Fruit fly (Drosophila melanogaster): ENCODE data around the gene CG32579.

Gene CG32579

DNA sequence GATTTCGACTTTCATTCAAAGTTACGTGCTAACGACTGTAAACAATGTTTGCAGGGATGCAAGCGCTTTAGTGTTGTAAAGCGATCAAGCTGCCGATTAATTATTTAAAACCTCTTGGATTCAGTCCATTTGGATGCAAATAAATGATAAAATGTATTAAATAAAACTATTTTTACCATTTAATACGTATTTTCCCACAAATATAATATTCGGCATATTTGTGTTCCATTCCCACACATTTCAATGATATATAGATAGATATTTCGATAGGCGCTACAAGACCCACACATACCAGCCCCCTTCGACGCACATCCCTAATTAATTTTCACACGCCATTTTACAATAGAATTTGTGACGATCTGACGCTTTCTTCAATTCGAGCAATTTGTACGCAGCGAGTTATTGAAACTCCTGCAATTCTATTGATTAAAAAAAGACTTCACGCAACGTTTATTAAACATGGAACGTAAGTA is 34.6 kb upstream of the CG32579 start, which contains the start of the genes CG32576 and caz (continued):
- TF ChIP-seq HLHmδ (GFP tag; optimal IDR thresholded peaks at IDR 0.05) = no peak
- peak; percentile 28 for TF ChIP-seq CoRest (tag; optimal IDR thresholded peaks at IDR 0.05)
- TF ChIP-seq az2 (GFP tag; optimal IDR thresholded peaks at IDR 0.05) = peak; percentile 29
- no peak for TF ChIP-seq CG9215 (GFP tag; IDR thresholded peaks at IDR 0.05)
- no peak for TF ChIP-seq gsb (GFP tag; IDR thresholded peaks at IDR 0.05)
- peak; percentile 67; the same call in 1 of the 2 replicates for TF ChIP-seq inv (GFP tag; IDR thresholded peaks at IDR 0.05; ENCODE audit: partially characterized antibody)
- peak; percentile 65 for TF ChIP-seq Sin3A (optimal IDR thresholded peaks at IDR 0.05)
- TF ChIP-seq Bteb2 (GFP tag; optimal IDR thresholded peaks at IDR 0.05) = no peak
- no peak for TF ChIP-seq bcd (GFP tag; optimal IDR thresholded peaks at IDR 0.05)
- TF ChIP-seq CG1792 (GFP tag; optimal IDR thresholded peaks at IDR 0.05) = no peak
- no peak for TF ChIP-seq CG7987 (GFP tag; optimal IDR thresholded peaks at IDR 0.05)
- TF ChIP-seq fd64A (GFP tag; optimal IDR thresholded peaks at IDR 0.05) = no peak
- TF ChIP-seq tgo (GFP tag; IDR thresholded peaks at IDR 0.05) = no peak
- TF ChIP-seq pnt (GFP tag; optimal IDR thresholded peaks at IDR 0.05) = no peak
- peak; percentile 23 for TF ChIP-seq CG1603 (tag; optimal IDR thresholded peaks at IDR 0.05)
- peak; percentile 22 for TF ChIP-seq CG12299 (tag; optimal IDR thresholded peaks at IDR 0.05)
- TF ChIP-seq otp (GFP tag; IDR thresholded peaks at IDR 0.05) = no peak
- TF ChIP-seq CG1233 (GFP tag; optimal IDR thresholded peaks at IDR 0.05) = no peak
- no peak for TF ChIP-seq sim (GFP tag; IDR thresholded peaks at IDR 0.05)
- TF ChIP-seq pros (GFP tag; optimal IDR thresholded peaks at IDR 0.05) = no peak
- TF ChIP-seq tx (GFP tag; optimal IDR thresholded peaks at IDR 0.05) = no peak
- no peak for TF ChIP-seq Dad (GFP tag; optimal IDR thresholded peaks at IDR 0.05)
- peak; percentile 73 for TF ChIP-seq unc-4 (GFP tag; IDR thresholded peaks at IDR 0.05; ENCODE audit: partially characterized antibody)
- no peak for TF ChIP-seq CG12236 (GFP tag; optimal IDR thresholded peaks at IDR 0.05)
- TF ChIP-seq Blimp-1 (GFP tag; optimal IDR thresholded peaks at IDR 0.05) = no peak
- TF ChIP-seq Eip74EF (GFP tag; optimal IDR thresholded peaks at IDR 0.05) = no peak
- TF ChIP-seq Fer1 (GFP tag; optimal IDR thresholded peaks at IDR 0.05) = no peak
- no peak for TF ChIP-seq Awh (GFP tag; IDR thresholded peaks at IDR 0.05)
- peak; percentile 84 for TF ChIP-seq YL-1 (GFP tag; optimal IDR thresholded peaks at IDR 0.05)
- no peak for TF ChIP-seq Nf-YB (GFP tag; optimal IDR thresholded peaks at IDR 0.05)
- peak; percentile 76 for TF ChIP-seq Scr (GFP tag; IDR thresholded peaks at IDR 0.05; ENCODE audit: partially characterized antibody)
- TF ChIP-seq CG10979 (tag; optimal IDR thresholded peaks at IDR 0.05) = peak; percentile 5
- TF ChIP-seq mld (GFP tag; IDR thresholded peaks at IDR 0.05; ENCODE audit: partially characterized antibody) = no peak
- no peak for TF ChIP-seq Dfd (GFP tag; optimal IDR thresholded peaks at IDR 0.05)
- peak; percentile 64 for TF ChIP-seq CG16813 (GFP tag; IDR thresholded peaks at IDR 0.05; ENCODE audit: partially characterized antibody)
- no peak for TF ChIP-seq gt (GFP tag; IDR thresholded peaks at IDR 0.05)
- no peak for TF ChIP-seq CG31388 (GFP tag; optimal IDR thresholded peaks at IDR 0.05)
- TF ChIP-seq Side (GFP tag; optimal IDR thresholded peaks at IDR 0.05) = no peak
- peak; percentile 37 for TF ChIP-seq caup (GFP tag; optimal IDR thresholded peaks at IDR 0.05; ENCODE audit: severe bottlenecking)
- no peak for TF ChIP-seq repo (GFP tag; optimal IDR thresholded peaks at IDR 0.05)
- peak; percentile 66; the same call in 2 of the 3 replicates for TF ChIP-seq Doc3 (GFP tag; IDR thresholded peaks at IDR 0.05; ENCODE audit: partially characterized antibody)
- TF ChIP-seq CG9932 (GFP tag; IDR thresholded peaks at IDR 0.05) = no peak; the same call in none of the 2 replicates
- TF ChIP-seq sima (GFP tag; optimal IDR thresholded peaks at IDR 0.05) = no peak
- TF ChIP-seq so (GFP tag; IDR thresholded peaks at IDR 0.05) = no peak
- TF ChIP-seq tna (GFP tag; IDR thresholded peaks at IDR 0.05; ENCODE audit: partially characterized antibody) = no peak
- no peak for TF ChIP-seq H15 (GFP tag; IDR thresholded peaks at IDR 0.05)
- TF ChIP-seq Antp (GFP tag; optimal IDR thresholded peaks at IDR 0.05) = peak; percentile 24
- TF ChIP-seq cas (GFP tag; IDR thresholded peaks at IDR 0.05) = no peak
- no peak for TF ChIP-seq CG5245 (GFP tag; optimal IDR thresholded peaks at IDR 0.05)
- no peak for TF ChIP-seq fu2 (GFP tag; optimal IDR thresholded peaks at IDR 0.05)
- peak; percentile 70; the same call in 2 of the 3 replicates for TF ChIP-seq CG17361 (GFP tag; IDR thresholded peaks at IDR 0.05)
